Worm (Caenorhabditis elegans): Measurements from ENCODE around the gene ZK686.5.

DNA sequence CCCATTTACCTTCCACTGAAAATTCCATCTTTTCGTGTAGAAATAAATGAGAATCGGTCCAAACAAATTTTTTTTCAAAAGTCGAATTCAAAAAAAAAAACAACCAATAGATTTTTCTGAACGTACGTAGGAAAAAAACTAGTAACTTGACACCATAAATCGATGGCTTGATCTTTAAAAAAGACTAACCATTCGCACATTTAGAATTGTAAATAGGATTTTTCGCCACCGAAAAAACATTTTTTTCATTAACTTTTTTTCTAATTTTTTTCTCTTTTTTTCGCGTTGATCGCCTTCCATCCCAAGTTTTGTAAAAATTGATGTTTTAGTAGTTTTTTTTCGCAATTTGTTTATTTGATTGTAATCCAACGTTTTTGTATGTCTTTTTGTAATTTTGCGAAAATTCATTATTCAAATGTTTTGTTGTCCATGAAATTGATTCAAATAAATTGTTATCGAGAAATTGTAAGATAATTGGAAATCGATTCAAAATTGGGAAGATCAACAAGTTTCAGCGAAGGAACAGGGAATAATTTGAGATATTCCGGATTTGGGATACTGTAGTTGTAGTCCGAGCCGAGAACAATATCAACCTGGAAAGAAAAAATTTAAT, 29.6 kb downstream of the ZK686.5 start:
- no peak for TF ChIP-seq unc-98 (GFP tag; IDR thresholded peaks at IDR 0.05)
- no peak for TF ChIP-seq C16A3.4 (tag; optimal IDR thresholded peaks at IDR 0.05)
